Fruit fly (Drosophila melanogaster) whole organism: ENCODE measurements around the gene pav.

Experiments used
- CG8478 ChIP-seq: fragments of >200 bp; optimal IDR thresholded peaks from 2 replicates; lab custom pipeline; 2018; ENCODE audit warnings: inconsistent platforms
- Dll ChIP-seq: fragments of >200 bp; optimal IDR thresholded peaks from 2 replicates; lab custom pipeline; 2017
- EcR ChIP-seq, 2 experiments: fragments of >200 bp; optimal IDR thresholded peaks; 2 replicates each; lab custom pipeline; 2017; ENCODE audit warnings: missing biosample characterization in 2 of 2, missing genetic modification characterization in 2 of 2, missing genetic modification reagents in 2 of 2
- pan ChIP-seq: fragments of >200 bp; optimal IDR thresholded peaks from 2 replicates; lab custom pipeline; 2017
- psq ChIP-seq: fragments of >200 bp; optimal IDR thresholded peaks from 2 replicates; lab custom pipeline; 2017
- usp ChIP-seq: fragments of >200 bp; optimal IDR thresholded peaks from 2 replicates; lab custom pipeline; 2017; ENCODE audit warnings: missing biosample characterization, missing genetic modification characterization, mixed read lengths

pav gene

dm6 chr3L:4242428-4242827 lies at the start of gene pav:
Gene pav (plus strand): TSS chr3L:4242734.
- TF ChIP-seq usp (no peak), Dll (lab: Kevin White, UChicago) (no peak), pan (lab: Kevin White, UChicago) (no peak), psq (lab: Kevin White, UChicago) (no peak), CG8478 (lab: Kevin White, UChicago) (no peak), EcR (GFP tag; optimal IDR thresholded peaks at IDR 0.05; lab: Kevin White, UChicago) (no peak)

- TF ChIP-seq CG8478 (lab: Kevin White, UChicago) (no peak), EcR (GFP tag; optimal IDR thresholded peaks at IDR 0.05; lab: Kevin White, UChicago) (no peak), psq (lab: Kevin White, UChicago) (no peak), pan (lab: Kevin White, UChicago) (no peak), usp (no peak), Dll (lab: Kevin White, UChicago) (no peak)
Measured at dm6 chr3L:4193730-4194649, 48.5 kb upstream of the pav start, which contains the start of gene CG43367. Gene CG43367 (plus strand): TSS chr3L:4193993.

DNA sequence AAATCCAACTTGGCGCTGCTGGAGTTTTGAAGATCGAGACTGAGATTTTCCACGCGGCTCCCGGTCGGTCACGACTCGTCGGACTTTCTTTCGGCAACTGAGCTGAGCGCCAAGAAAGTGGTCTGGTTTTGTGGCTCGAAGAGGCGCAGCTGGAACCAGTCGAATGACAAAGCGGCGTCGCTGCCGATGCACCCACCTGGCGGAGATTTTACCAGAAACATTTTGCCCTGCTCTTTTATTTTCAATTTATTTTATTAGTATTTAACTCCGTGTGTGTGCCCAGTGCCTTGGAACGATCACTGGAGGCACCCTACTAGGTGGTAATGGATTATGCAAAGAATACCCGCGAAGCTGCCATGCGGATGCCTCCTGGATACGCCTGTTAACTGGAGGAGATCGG lies 38.3 kb upstream of the pav start, which contains the start of gene CG15005:
CG15005 (minus strand) TSS at position 101 of the 400 bp plus-strand sequence.
- TF ChIP-seq EcR (GFP tag; optimal IDR thresholded peaks at IDR 0.05; lab: Kevin White, UChicago) (no peak), pan (lab: Kevin White, UChicago) (no peak), psq (lab: Kevin White, UChicago) (no peak), usp (no peak), CG8478 (lab: Kevin White, UChicago) (no peak), Dll (lab: Kevin White, UChicago) (no peak)

dm6 chr3L:4204867-4205266 lies 37.7 kb upstream of the pav start:
- TF ChIP-seq psq (lab: Kevin White, UChicago) (no peak), Dll (lab: Kevin White, UChicago) (no peak), pan (lab: Kevin White, UChicago) (no peak), EcR (GFP tag; optimal IDR thresholded peaks at IDR 0.05; lab: Kevin White, UChicago) (no peak), usp (no peak), CG8478 (lab: Kevin White, UChicago) (no peak)

DNA sequence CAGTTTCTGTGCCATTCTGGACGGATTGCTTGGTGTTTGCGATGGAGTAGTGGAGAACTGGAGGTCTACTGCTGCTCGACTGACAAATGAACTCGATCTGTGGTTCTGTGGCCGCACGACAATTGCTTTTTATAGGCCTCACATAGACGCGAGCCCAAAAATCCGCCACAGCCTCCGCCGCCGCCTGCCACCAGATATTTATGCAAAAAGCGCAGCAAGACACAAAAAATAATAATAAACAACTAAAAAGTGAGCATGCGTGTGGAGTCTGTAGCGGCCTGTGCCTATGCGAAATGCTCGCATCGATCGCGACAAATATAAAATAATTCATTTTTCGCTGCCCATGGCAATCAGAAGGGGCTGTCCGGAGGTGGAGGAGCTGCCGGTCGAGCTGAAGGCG lies 33.5 kb upstream of the pav start, which contains the start of gene Cpr64Aa:
Cpr64Aa (minus strand) TSS at position 101 of the 400 bp plus-strand sequence.
- TF ChIP-seq EcR (GFP tag; optimal IDR thresholded peaks at IDR 0.05; lab: Kevin White, UChicago) = no peak
- TF ChIP-seq CG8478 (lab: Kevin White, UChicago) = no peak
- TF ChIP-seq pan (lab: Kevin White, UChicago) = no peak
- TF ChIP-seq usp = no peak
- no peak for TF ChIP-seq psq (lab: Kevin White, UChicago)
- no peak for TF ChIP-seq Dll (lab: Kevin White, UChicago)

DNA sequence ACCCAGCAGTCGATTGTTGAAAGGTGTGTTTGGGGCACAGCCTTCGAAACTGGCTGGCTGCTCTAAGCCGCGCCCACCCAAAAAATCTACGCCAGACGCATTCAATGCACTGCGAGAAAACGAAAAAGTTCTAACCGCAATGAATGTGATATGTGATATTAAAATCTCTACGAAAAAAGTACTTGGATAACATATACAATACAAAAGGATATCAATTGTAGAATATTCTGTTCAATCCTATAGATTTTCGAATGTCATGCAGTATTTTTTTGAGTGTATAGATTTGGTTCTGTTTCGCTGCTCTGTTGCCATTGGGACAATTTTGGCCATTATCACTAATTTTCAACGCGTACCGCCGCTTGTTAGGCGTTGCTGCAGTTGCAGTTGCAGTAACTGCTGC lies 32.8 kb upstream of the pav start:
- TF ChIP-seq pan (lab: Kevin White, UChicago) (no peak), psq (lab: Kevin White, UChicago) (no peak), Dll (lab: Kevin White, UChicago) (no peak), EcR (GFP tag; optimal IDR thresholded peaks at IDR 0.05; lab: Kevin White, UChicago) (no peak), CG8478 (lab: Kevin White, UChicago) (no peak), usp (no peak)

DNA sequence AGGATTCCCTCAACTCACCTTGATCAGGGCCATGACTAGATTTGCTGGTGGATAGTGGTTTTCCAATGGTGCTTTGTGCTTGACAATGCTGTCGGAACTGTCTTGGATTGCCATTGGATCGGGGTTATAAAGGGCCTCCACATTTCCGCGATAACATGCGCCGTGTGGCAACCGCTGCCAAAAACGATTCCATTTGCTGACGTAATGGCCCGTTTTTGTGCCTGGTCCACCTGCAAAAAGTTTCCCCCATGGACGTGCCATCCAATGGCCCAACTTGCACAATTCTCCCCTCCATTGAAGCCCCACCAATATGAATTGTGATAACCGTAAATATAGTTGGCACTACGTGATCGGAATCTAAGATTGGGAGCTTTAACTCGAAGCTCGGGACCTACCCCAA lies 31.1 kb upstream of the pav start, which contains the start of gene Cpr64Ab:
Cpr64Ab (minus strand) TSS at position 101 of the 400 bp plus-strand sequence.
- TF ChIP-seq CG8478 (lab: Kevin White, UChicago) (no peak), usp (no peak), EcR (GFP tag; optimal IDR thresholded peaks at IDR 0.05; lab: Kevin White, UChicago) (no peak), pan (lab: Kevin White, UChicago) (no peak), psq (lab: Kevin White, UChicago) (no peak), Dll (lab: Kevin White, UChicago) (no peak)

- no peak for TF ChIP-seq EcR (GFP tag; optimal IDR thresholded peaks at IDR 0.05; lab: Kevin White, UChicago)
- TF ChIP-seq CG8478 (lab: Kevin White, UChicago) = no peak
- no peak for TF ChIP-seq usp
- no peak for TF ChIP-seq pan (lab: Kevin White, UChicago)
- TF ChIP-seq Dll (lab: Kevin White, UChicago) = no peak
- no peak for TF ChIP-seq psq (lab: Kevin White, UChicago)
Measured at dm6 chr3L:4212815-4213214, 29.7 kb upstream of the pav start, which contains the start of gene Cpr64Ac. Gene Cpr64Ac (minus strand): TSS chr3L:4212915.

DNA sequence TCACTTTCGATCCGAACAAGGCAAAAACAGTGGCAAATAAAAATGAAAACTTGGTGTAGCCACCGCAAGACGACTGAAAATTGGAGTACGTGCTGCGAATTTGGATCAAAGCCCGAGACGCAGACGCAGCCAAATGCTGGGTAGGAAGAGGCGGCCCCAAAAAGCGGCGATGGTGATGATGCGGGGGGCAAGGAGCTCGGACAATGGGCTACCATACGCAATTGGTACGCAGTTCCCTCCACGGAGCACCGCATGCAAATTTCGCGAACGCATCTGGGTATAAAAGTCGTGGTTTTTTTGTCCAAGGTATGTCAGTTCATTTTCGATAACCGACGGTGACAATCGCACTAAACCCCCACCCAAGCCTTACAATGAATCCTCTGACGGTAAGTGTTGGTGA lies 27.5 kb upstream of the pav start, which contains the start of gene Cpr64Ad:
Cpr64Ad (plus strand) TSS at position 301 of the 400 bp plus-strand sequence.
- TF ChIP-seq usp = no peak
- TF ChIP-seq psq (lab: Kevin White, UChicago) = no peak
- no peak for TF ChIP-seq CG8478 (lab: Kevin White, UChicago)
- TF ChIP-seq EcR (GFP tag; optimal IDR thresholded peaks at IDR 0.05; lab: Kevin White, UChicago) = no peak
- TF ChIP-seq Dll (lab: Kevin White, UChicago) = no peak
- TF ChIP-seq pan (lab: Kevin White, UChicago) = no peak

dm6 chr3L:4219291-4220228 lies 23.0 kb upstream of the pav start:
- TF ChIP-seq usp (no peak), psq (lab: Kevin White, UChicago) (no peak), pan (lab: Kevin White, UChicago) (no peak)
